Fruit fly (Drosophila melanogaster) whole organism, pupa: Measurements from ENCODE around the gene PGRP-SA.

Experiments used
- CG12605 ChIP-seq: fragments of 200-800 bp; sonication (Bioruptor generic); IDR thresholded peaks from 2 replicates; pipeline ENCODE4 v1.3.6; 2022; ENCODE audit warnings: missing biosample characterization, missing genetic modification characterization
- CG13204 ChIP-seq: fragments of 200-800 bp; sonication (Bioruptor generic); optimal IDR thresholded peaks from 2 replicates; lab custom pipeline; 2018; ENCODE audit warnings: missing biosample characterization, mild to moderate bottlenecking, missing genetic modification characterization, moderate library complexity
- CG15710 ChIP-seq: fragments of 200-800 bp; sonication (Bioruptor generic); optimal IDR thresholded peaks from 2 replicates; lab custom pipeline; 2018; ENCODE audit warnings: missing biosample characterization, mild to moderate bottlenecking, missing genetic modification characterization, moderate library complexity
- CG4496 ChIP-seq: fragments of 200-800 bp; sonication (Bioruptor generic); IDR thresholded peaks from 3 replicates; pipeline ENCODE4 v1.3.6; 2022; ENCODE audit warnings: missing biosample characterization, missing genetic modification characterization
- CG9948 ChIP-seq: fragments of 200-800 bp; sonication (Bioruptor generic); optimal IDR thresholded peaks from 2 replicates; lab custom pipeline; 2018; ENCODE audit warnings: missing biosample characterization, mild to moderate bottlenecking, missing genetic modification characterization, moderate library complexity
- D1 ChIP-seq: fragments of 200-800 bp; sonication (Bioruptor generic); optimal IDR thresholded peaks from 2 replicates; lab custom pipeline; 2018; ENCODE audit warnings: missing biosample characterization, mild to moderate bottlenecking, missing genetic modification characterization, moderate library complexity
- EcR ChIP-seq: fragments of 200-800 bp; sonication (Bioruptor generic); optimal IDR thresholded peaks from 3 replicates; lab custom pipeline; 2019; ENCODE audit warnings: missing biosample characterization, missing genetic modification characterization, mild to moderate bottlenecking, moderate library complexity, missing genetic modification reagents
- fd96Ca ChIP-seq: fragments of 200-800 bp; sonication (Bioruptor generic); IDR thresholded peaks from 3 replicates; pipeline ENCODE4 v1.3.6; 2022; ENCODE audit warnings: missing biosample characterization, missing genetic modification characterization
- gl ChIP-seq: fragments of 200-800 bp; sonication (Bioruptor generic); optimal IDR thresholded peaks from 2 replicates; lab custom pipeline; 2018; ENCODE audit warnings: missing biosample characterization, mild to moderate bottlenecking, missing genetic modification characterization
- rn ChIP-seq: fragments of 200-800 bp; sonication (Bioruptor generic); IDR thresholded peaks from 2 replicates; pipeline ENCODE4 v1.3.6; 2022; ENCODE audit warnings: missing biosample characterization, missing genetic modification characterization

- no peak for TF ChIP-seq CG13204 (GFP tag; lab: Kevin White, UChicago)
- TF ChIP-seq fd96Ca (GFP tag; lab: Robert Waterston, UW): peak; percentile 80
- no peak for TF ChIP-seq gl (tag; lab: Kevin White, UChicago)
- TF ChIP-seq D1: no peak
- peak; percentile 79 for TF ChIP-seq CG4496 (GFP tag; lab: Robert Waterston, UW)
- TF ChIP-seq CG12605 (GFP tag; lab: Robert Waterston, UW): peak; percentile 53; the same call in 1 of the 2 replicates
- TF ChIP-seq EcR (GFP tag; lab: Kevin White, UChicago): no peak
- no peak for TF ChIP-seq rn (GFP tag; lab: Robert Waterston, UW)
- no peak for TF ChIP-seq CG15710 (tag; lab: Kevin White, UChicago)
- TF ChIP-seq CG9948 (tag; lab: Kevin White, UChicago): no peak
Observed at dm6 chrX:11531245-11531644, 30.2 kb upstream of the PGRP-SA start.
